Worm (Caenorhabditis elegans) whole organism, L4 larva: ENCODE results near the gene T13C5.6.

Experiments
- D1046.2 ChIP-seq: fragments of 200-800 bp; sonication (Bioruptor generic); IDR thresholded peaks from 2 replicates; pipeline ENCODE4 v1.3.6; 2022; ENCODE audit warnings: missing genetic modification characterization, missing compliant biosample characterization
- F37D6.2 ChIP-seq: sonication (generic microtip); optimal IDR thresholded peaks from 2 replicates; lab custom pipeline; 2016; ENCODE audit warnings: mild to moderate bottlenecking, missing genetic modification characterization, missing compliant biosample characterization
- F49E8.2 ChIP-seq: sonication (generic microtip); optimal IDR thresholded peaks from 2 replicates; lab custom pipeline; 2016; ENCODE audit warnings: missing compliant biosample characterization, mild to moderate bottlenecking, missing genetic modification characterization, borderline replicate concordance
- R02D3.7 ChIP-seq: fragments of 150-350 bp; sonication (generic microtip); optimal IDR thresholded peaks from 3 replicates; lab custom pipeline; 2014; ENCODE audit warnings: missing biosample characterization, missing genetic modification characterization
- Y105C5A.15 ChIP-seq: fragments of 200-800 bp; sonication (Bioruptor generic); IDR thresholded peaks from 2 replicates; pipeline ENCODE4 v1.3.6; 2022; ENCODE audit warnings: missing genetic modification characterization, missing compliant biosample characterization
- Y48G9A.11 ChIP-seq: fragments of 200-800 bp; sonication (Bioruptor generic); IDR thresholded peaks from 2 replicates; pipeline ENCODE4 v1.3.6; 2022; ENCODE audit warnings: missing genetic modification reagents, missing genetic modification characterization, missing compliant biosample characterization
- Y5F2A.4 ChIP-seq: fragments of 200-800 bp; sonication (Bioruptor generic); optimal IDR thresholded peaks from 2 replicates; lab custom pipeline; 2018; ENCODE audit warnings: mild to moderate bottlenecking, missing genetic modification characterization, missing compliant biosample characterization
- ZK546.5 ChIP-seq, 2 experiments: sonication (generic microtip); optimal IDR thresholded peaks; 2 replicates each; lab custom pipeline; 2017; ENCODE audit warnings: missing biosample characterization in 2 of 2, missing genetic modification characterization in 2 of 2
- aha-1 ChIP-seq: fragments of 150-350 bp; peaks from one replicate; lab custom pipeline; 2014; ENCODE audit warnings: missing biosample characterization, missing genetic modification characterization
- aly-2 ChIP-seq: sonication (generic microtip); optimal IDR thresholded peaks from 2 replicates; lab custom pipeline; 2018; ENCODE audit warnings: missing biosample characterization, missing genetic modification characterization
- ama-1 ChIP-seq: fragments of 150-350 bp; optimal IDR thresholded peaks from 2 replicates; lab custom pipeline; 2014; ENCODE audit warnings: inconsistent platforms, mixed read lengths
- attf-4 ChIP-seq: sonication (generic microtip); optimal IDR thresholded peaks from 3 replicates; lab custom pipeline; 2017; ENCODE audit warnings: missing biosample characterization, missing genetic modification characterization
- ceh-20 ChIP-seq: fragments of 200-800 bp; sonication (Bioruptor generic); IDR thresholded peaks from 2 replicates; pipeline ENCODE4 v1.3.6; 2022; ENCODE audit warnings: missing genetic modification reagents, missing genetic modification characterization, missing compliant biosample characterization
- ceh-28 ChIP-seq: fragments of 150-350 bp; optimal IDR thresholded peaks from 2 replicates; lab custom pipeline; 2014; ENCODE audit warnings: missing biosample characterization, missing genetic modification reagents, missing genetic modification characterization
- ceh-44 ChIP-seq: fragments of 200-800 bp; sonication (Bioruptor generic); IDR thresholded peaks from 2 replicates; pipeline ENCODE4 v1.3.6; 2022; ENCODE audit warnings: missing genetic modification reagents, missing genetic modification characterization, missing compliant biosample characterization
- ces-1 ChIP-seq: fragments of 150-350 bp; sonication (generic microtip); optimal IDR thresholded peaks from 4 replicates; lab custom pipeline; 2014; ENCODE audit warnings: missing biosample characterization, missing genetic modification reagents, missing genetic modification characterization
- ctbp-1 ChIP-seq: fragments of 200-800 bp; sonication (Bioruptor generic); IDR thresholded peaks from 2 replicates; pipeline ENCODE4 v1.3.6; 2022; ENCODE audit warnings: missing genetic modification reagents, missing genetic modification characterization, missing compliant biosample characterization
- daf-16 ChIP-seq, 3 experiments: sonication (generic microtip); optimal IDR thresholded peaks; 2 replicates each; lab custom pipeline; 2016 to 2017; ENCODE audit warnings: missing genetic modification characterization in 3 of 3, missing genetic modification reagents in 3 of 3, mild to moderate bottlenecking in 2 of 3, missing compliant biosample characterization in 2 of 3, missing biosample characterization in 1 of 3, moderate library complexity in 1 of 3
- dmd-8 ChIP-seq: fragments of 200-800 bp; sonication (Bioruptor generic); IDR thresholded peaks from 2 replicates; pipeline ENCODE4 v1.3.6; 2022; ENCODE audit warnings: missing genetic modification characterization, missing compliant biosample characterization
- duxl-1 ChIP-seq: sonication (generic microtip); optimal IDR thresholded peaks from 2 replicates; lab custom pipeline; 2016; ENCODE audit warnings: mild to moderate bottlenecking, missing genetic modification characterization, moderate library complexity, missing compliant biosample characterization; ENCODE audit not compliant: poor library complexity
- dve-1 ChIP-seq: sonication (generic microtip); optimal IDR thresholded peaks from 2 replicates; lab custom pipeline; 2017; ENCODE audit warnings: antibody characterized with exemption, mild to moderate bottlenecking, missing genetic modification characterization, missing compliant biosample characterization; ENCODE audit not compliant: insufficient read depth
- gei-8 ChIP-seq: fragments of 200-800 bp; sonication (Bioruptor generic); optimal IDR thresholded peaks from 2 replicates; lab custom pipeline; 2018; ENCODE audit warnings: mild to moderate bottlenecking, missing genetic modification characterization, missing compliant biosample characterization
- hlh-11 ChIP-seq: fragments of 200-800 bp; sonication (Bioruptor generic); optimal IDR thresholded peaks from 2 replicates; lab custom pipeline; 2018; ENCODE audit warnings: mild to moderate bottlenecking, missing genetic modification characterization, missing compliant biosample characterization
- hlh-30 ChIP-seq: sonication (generic microtip); optimal IDR thresholded peaks from 2 replicates; lab custom pipeline; 2017; ENCODE audit warnings: antibody characterized with exemption, mild to moderate bottlenecking, missing genetic modification characterization, missing compliant biosample characterization; ENCODE audit not compliant: insufficient read depth
- jun-1 ChIP-seq: fragments of 150-350 bp; optimal IDR thresholded peaks from 2 replicates; lab custom pipeline; 2014; ENCODE audit warnings: missing biosample characterization, missing genetic modification reagents, missing genetic modification characterization
- lin-1 ChIP-seq: fragments of 200-800 bp; sonication (Bioruptor generic); IDR thresholded peaks from 2 replicates; pipeline ENCODE4 v1.3.6; 2022; ENCODE audit warnings: missing genetic modification reagents, missing genetic modification characterization, missing compliant biosample characterization
- lin-13 ChIP-seq: fragments of 150-350 bp; optimal IDR thresholded peaks from 2 replicates; lab custom pipeline; 2014; ENCODE audit warnings: missing biosample characterization, missing genetic modification reagents, missing genetic modification characterization
- lin-29 ChIP-seq: fragments of 200-800 bp; sonication (Bioruptor generic); IDR thresholded peaks from 2 replicates; pipeline ENCODE4 v1.3.6; 2022; ENCODE audit warnings: missing genetic modification reagents, missing genetic modification characterization, missing compliant biosample characterization
- lir-3 ChIP-seq: sonication (generic microtip); optimal IDR thresholded peaks from 2 replicates; lab custom pipeline; 2016; ENCODE audit warnings: mild to moderate bottlenecking, missing genetic modification characterization, missing compliant biosample characterization
- lsy-2 ChIP-seq, 2 experiments: fragments of 150-350 bp in 1 of 2; sonication (generic microtip) in 1 of 2; optimal IDR thresholded peaks; 2 replicates each; lab custom pipeline; 2014 to 2017; ENCODE audit warnings: missing biosample characterization in 2 of 2, missing genetic modification characterization in 2 of 2
- madf-5 ChIP-seq, 2 experiments: fragments of 200-800 bp; sonication (Bioruptor generic); IDR thresholded peaks; 2 replicates each; pipeline ENCODE4 v1.3.6; 2022; ENCODE audit warnings: missing compliant biosample characterization in 2 of 2, missing genetic modification characterization in 2 of 2
- madf-9 ChIP-seq: fragments of 200-800 bp; sonication (Bioruptor generic); conservative IDR thresholded peaks from 2 replicates; pipeline ENCODE4 v1.3.6; 2022; ENCODE audit warnings: missing genetic modification reagents, missing genetic modification characterization, missing compliant biosample characterization
- nhr-102 ChIP-seq: sonication (generic microtip); optimal IDR thresholded peaks from 2 replicates; lab custom pipeline; 2016; ENCODE audit warnings: mild to moderate bottlenecking, missing genetic modification characterization, moderate library complexity, missing compliant biosample characterization
- nhr-11 ChIP-seq: fragments of 150-350 bp; optimal IDR thresholded peaks from 2 replicates; lab custom pipeline; 2014; ENCODE audit warnings: missing biosample characterization, missing genetic modification characterization
- nhr-111 ChIP-seq: fragments of 200-800 bp; sonication (Bioruptor generic); optimal IDR thresholded peaks from 2 replicates; lab custom pipeline; 2018; ENCODE audit warnings: mild to moderate bottlenecking, missing genetic modification characterization, missing compliant biosample characterization
- nhr-25 ChIP-seq: sonication (generic microtip); optimal IDR thresholded peaks from 2 replicates; lab custom pipeline; 2017; ENCODE audit warnings: missing genetic modification characterization, mild to moderate bottlenecking, missing compliant biosample characterization, antibody characterized with exemption, moderate library complexity, borderline replicate concordance; ENCODE audit not compliant: insufficient read depth
- nhr-28 ChIP-seq: fragments of 150-350 bp; optimal IDR thresholded peaks from 2 replicates; lab custom pipeline; 2014; ENCODE audit warnings: missing biosample characterization, missing genetic modification characterization
- pha-4 ChIP-seq, 2 experiments: fragments of 150-350 bp in 1 of 2; fragments of 200-800 bp in 1 of 2; sonication (Bioruptor generic) in 1 of 2; IDR thresholded peaks in 1 of 2; optimal IDR thresholded peaks in 1 of 2; 2 replicates each; pipeline versions ENCODE4 v1.3.6 to Lab custom; 2014 to 2022; ENCODE audit warnings: missing genetic modification characterization in 2 of 2, missing genetic modification reagents in 2 of 2, missing biosample characterization in 1 of 2, missing compliant biosample characterization in 1 of 2
- php-3 ChIP-seq: fragments of 200-800 bp; sonication (Bioruptor generic); IDR thresholded peaks from 2 replicates; pipeline ENCODE4 v1.3.6; 2022; ENCODE audit warnings: missing genetic modification reagents, missing genetic modification characterization, missing compliant biosample characterization
- sdz-12 ChIP-seq: fragments of 200-800 bp; sonication (Bioruptor generic); optimal IDR thresholded peaks from 2 replicates; lab custom pipeline; 2018; ENCODE audit warnings: mild to moderate bottlenecking, missing genetic modification characterization, missing compliant biosample characterization
- snpc-1.2 ChIP-seq: fragments of 200-800 bp; sonication (Bioruptor generic); IDR thresholded peaks from 2 replicates; pipeline ENCODE4 v1.3.6; 2022; ENCODE audit warnings: missing genetic modification reagents, missing genetic modification characterization, missing compliant biosample characterization
- snpc-4 ChIP-seq: fragments of 150-350 bp; optimal IDR thresholded peaks from 2 replicates; lab custom pipeline; 2014; ENCODE audit warnings: missing biosample characterization, missing genetic modification characterization
- unc-130 ChIP-seq: sonication (generic microtip); optimal IDR thresholded peaks from 2 replicates; lab custom pipeline; 2016; ENCODE audit warnings: missing genetic modification reagents, missing genetic modification characterization, missing compliant biosample characterization
- unc-39 ChIP-seq: sonication (generic microtip); optimal IDR thresholded peaks from 2 replicates; lab custom pipeline; 2017; ENCODE audit warnings: missing biosample characterization, missing genetic modification characterization
- vab-7 ChIP-seq: fragments of 200-800 bp; sonication (Bioruptor generic); IDR thresholded peaks from 2 replicates; pipeline ENCODE4 v1.3.6; 2022; ENCODE audit warnings: missing genetic modification reagents, missing genetic modification characterization, missing compliant biosample characterization
- zfp-3 ChIP-seq: fragments of 200-800 bp; sonication (Bioruptor generic); conservative IDR thresholded peaks from 2 replicates; pipeline ENCODE4 v1.3.6; 2022; ENCODE audit warnings: missing genetic modification reagents, missing genetic modification characterization, missing compliant biosample characterization
- zip-11 ChIP-seq: fragments of 200-800 bp; sonication (Bioruptor generic); IDR thresholded peaks from 2 replicates; pipeline ENCODE4 v1.3.6; 2022; ENCODE audit warnings: missing genetic modification characterization, missing compliant biosample characterization
- ztf-11 ChIP-seq: fragments of 150-350 bp; optimal IDR thresholded peaks from 2 replicates; lab custom pipeline; 2014; ENCODE audit warnings: missing biosample characterization, missing genetic modification characterization
- ztf-7 ChIP-seq: fragments of 150-350 bp; optimal IDR thresholded peaks from 2 replicates; lab custom pipeline; 2014; ENCODE audit warnings: missing biosample characterization, missing genetic modification characterization

Gene T13C5.6

DNA sequence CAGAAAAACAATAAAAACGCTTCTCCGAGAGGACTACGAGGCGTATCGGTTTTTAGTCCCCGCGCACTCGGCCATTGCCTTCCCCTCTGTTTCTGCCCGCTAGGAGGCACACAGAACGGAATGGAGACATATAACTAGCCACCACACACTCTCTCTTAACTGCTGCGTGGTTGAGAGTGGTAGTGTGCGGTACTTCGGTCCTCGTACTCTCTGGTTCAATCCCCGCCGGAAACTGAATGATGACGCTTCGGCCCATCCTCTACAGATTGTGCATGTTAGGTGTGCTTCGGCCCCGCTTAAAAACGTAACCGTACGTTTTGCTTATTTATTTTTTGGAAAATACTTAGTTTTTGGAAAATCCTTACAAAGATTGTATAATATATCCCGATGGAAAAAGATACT lies at the start of gene T13C5.6 (continued):
- TF ChIP-seq R02D3.7 = no peak
- peak; percentile 50 for TF ChIP-seq nhr-25
- peak; percentile 78; the same call in 1 of the 2 replicates for TF ChIP-seq lin-29 (GFP tag; lab: Robert Waterston, UW)
- peak; percentile 83 for TF ChIP-seq Y5F2A.4 (GFP tag; lab: Kevin White, UChicago)

DNA sequence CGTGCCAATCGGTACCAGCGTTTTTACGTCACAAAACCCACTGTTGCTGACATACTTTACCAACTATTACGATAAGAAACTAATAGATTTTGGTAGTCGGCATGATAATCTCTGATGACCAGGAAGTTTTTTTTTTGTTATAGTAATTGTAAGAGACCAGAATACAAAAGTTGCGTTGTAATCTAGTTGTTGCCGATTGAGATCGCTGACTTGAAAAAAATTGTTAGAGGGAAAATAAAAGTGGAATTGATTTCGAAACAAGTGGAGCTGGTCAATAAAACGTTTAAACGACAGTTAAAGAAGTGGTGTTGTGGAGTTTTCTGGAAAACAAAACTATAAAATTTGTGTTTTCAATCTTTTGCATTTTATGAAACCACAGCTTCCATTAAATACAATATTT lies 49.5 kb upstream of the T13C5.6 start:
- no peak for TF ChIP-seq madf-9
- no peak for TF ChIP-seq Y105C5A.15 (GFP tag; lab: Robert Waterston, UW)
- no peak for TF ChIP-seq ama-1 (lab: Kevin White, UChicago)
- TF ChIP-seq nhr-28 = peak; percentile 32
- no peak for TF ChIP-seq ces-1 (GFP tag; lab: Kevin White, UChicago)
- no peak for TF ChIP-seq nhr-111 (GFP tag; lab: Kevin White, UChicago)
- TF ChIP-seq F49E8.2 (tag; lab: Kevin White, UChicago) = no peak
- TF ChIP-seq ceh-20 (GFP tag; lab: Robert Waterston, UW) = no peak
- no peak for TF ChIP-seq aly-2 (tag; lab: Kevin White, UChicago)
- no peak for TF ChIP-seq dmd-8 (GFP tag; lab: Robert Waterston, UW)
- TF ChIP-seq ceh-44 (GFP tag; lab: Robert Waterston, UW) = no peak
- TF ChIP-seq gei-8 (GFP tag; lab: Kevin White, UChicago) = no peak
- no peak for TF ChIP-seq php-3 (GFP tag; lab: Robert Waterston, UW)
- TF ChIP-seq lir-3 (tag; lab: Kevin White, UChicago) = no peak
- peak; percentile 92 for TF ChIP-seq aha-1 (tag; lab: Kevin White, UChicago)
- no peak for TF ChIP-seq madf-5 (GFP tag; IDR thresholded peaks at IDR 0.05; lab: Robert Waterston, UW)
- no peak for TF ChIP-seq ceh-28 (tag; lab: Kevin White, UChicago)
- no peak for TF ChIP-seq sdz-12 (GFP tag; lab: Kevin White, UChicago)
- TF ChIP-seq snpc-4 (tag; lab: Kevin White, UChicago) = no peak
- TF ChIP-seq lin-1 (GFP tag; lab: Robert Waterston, UW) = no peak
- no peak for TF ChIP-seq nhr-102 (tag; lab: Kevin White, UChicago)
- no peak for TF ChIP-seq zfp-3 (GFP tag; lab: Robert Waterston, UW)
- TF ChIP-seq zip-11 (GFP tag; lab: Robert Waterston, UW) = no peak
- no peak for TF ChIP-seq unc-39 (tag; lab: Kevin White, UChicago)
- no peak for TF ChIP-seq ZK546.5 (tag; optimal IDR thresholded peaks at IDR 0.05; lab: Kevin White, UChicago)
- TF ChIP-seq nhr-11 = no peak
- no peak for TF ChIP-seq pha-4 (GFP tag; IDR thresholded peaks at IDR 0.05; lab: Robert Waterston, UW)
- no peak for TF ChIP-seq pha-4 (tag; optimal IDR thresholded peaks at IDR 0.05; lab: Kevin White, UChicago)
- TF ChIP-seq D1046.2 (GFP tag; lab: Robert Waterston, UW) = no peak
- TF ChIP-seq lsy-2 (tag; optimal IDR thresholded peaks at IDR 0.05; lab: Kevin White, UChicago) = peak in 1 of 2 experiments; percentile 8
- TF ChIP-seq vab-7 (GFP tag; lab: Robert Waterston, UW) = no peak
- no peak for TF ChIP-seq daf-16 (GFP tag; optimal IDR thresholded peaks at IDR 0.05; lab: Kevin White, UChicago)
- TF ChIP-seq daf-16 (tag; optimal IDR thresholded peaks at IDR 0.05; lab: Kevin White, UChicago) = peak; percentile 91
- TF ChIP-seq lin-13 (GFP tag; lab: Kevin White, UChicago) = no peak
- no peak for TF ChIP-seq ztf-7 (tag; lab: Kevin White, UChicago)
- TF ChIP-seq ztf-11 (tag; lab: Kevin White, UChicago) = no peak
- no peak for TF ChIP-seq jun-1
- TF ChIP-seq hlh-30 (tag; lab: Kevin White, UChicago) = peak; percentile 8
- no peak for TF ChIP-seq Y48G9A.11 (GFP tag; lab: Robert Waterston, UW)
- no peak for TF ChIP-seq snpc-1.2
- TF ChIP-seq unc-130 (GFP tag; lab: Kevin White, UChicago) = no peak
- no peak for TF ChIP-seq duxl-1
- TF ChIP-seq attf-4 = no peak
- TF ChIP-seq ctbp-1 (GFP tag; lab: Robert Waterston, UW) = no peak
- TF ChIP-seq R02D3.7 = no peak
- TF ChIP-seq hlh-11 (tag; lab: Kevin White, UChicago) = peak; percentile 4
- TF ChIP-seq dve-1 = peak; percentile 70
- TF ChIP-seq nhr-25 = no peak
- no peak for TF ChIP-seq F37D6.2
